Worm (Caenorhabditis elegans) whole organism, L2 larva: ENCODE measurements around the gene sftb-2.

ENCODE experiments used
- C34F6.9 ChIP-seq: fragments of 150-350 bp; optimal IDR thresholded peaks from 2 replicates; lab custom pipeline; 2014; ENCODE audit warnings: missing biosample characterization, missing genetic modification characterization
- F13H6.1 ChIP-seq: sonication (generic microtip); optimal IDR thresholded peaks from 2 replicates; lab custom pipeline; 2016; ENCODE audit warnings: missing genetic modification characterization, missing compliant biosample characterization
- R02D3.7 ChIP-seq: fragments of 150-350 bp; optimal IDR thresholded peaks from 2 replicates; lab custom pipeline; 2014; ENCODE audit warnings: missing biosample characterization, missing genetic modification characterization
- Y55F3AM.14 ChIP-seq: fragments of 200-800 bp; sonication (Bioruptor generic); optimal IDR thresholded peaks from 2 replicates; lab custom pipeline; 2018; ENCODE audit warnings: mild to moderate bottlenecking, missing genetic modification characterization, missing compliant biosample characterization
- ZK546.5 ChIP-seq: sonication (generic microtip); optimal IDR thresholded peaks from 2 replicates; lab custom pipeline; 2017; ENCODE audit warnings: missing biosample characterization, missing genetic modification characterization
- alr-1 ChIP-seq: fragments of 150-350 bp; optimal IDR thresholded peaks from 2 replicates; lab custom pipeline; 2014; ENCODE audit warnings: missing biosample characterization, missing genetic modification characterization
- aly-2 ChIP-seq: fragments of 150-350 bp; optimal IDR thresholded peaks from 2 replicates; lab custom pipeline; 2014; ENCODE audit warnings: missing biosample characterization, missing genetic modification characterization
- ama-1 ChIP-seq: fragments of 150-350 bp; optimal IDR thresholded peaks from 2 replicates; lab custom pipeline; 2018; ENCODE audit warnings: inconsistent platforms
- blmp-1 ChIP-seq: sonication (generic microtip); optimal IDR thresholded peaks from 2 replicates; lab custom pipeline; 2017; ENCODE audit warnings: missing genetic modification characterization, mild to moderate bottlenecking, missing compliant biosample characterization, antibody characterized with exemption, moderate library complexity; ENCODE audit not compliant: insufficient read depth
- ceh-16 ChIP-seq: fragments of 150-350 bp; optimal IDR thresholded peaks from 2 replicates; lab custom pipeline; 2014; ENCODE audit warnings: missing biosample characterization, missing genetic modification characterization
- ceh-82 ChIP-seq: fragments of 150-350 bp; optimal IDR thresholded peaks from 2 replicates; lab custom pipeline; 2014; ENCODE audit warnings: missing biosample characterization, missing genetic modification characterization
- crh-2 ChIP-seq: sonication (generic microtip); optimal IDR thresholded peaks from 2 replicates; lab custom pipeline; 2017; ENCODE audit warnings: missing biosample characterization, missing genetic modification characterization
- dmd-4 ChIP-seq: sonication (generic microtip); optimal IDR thresholded peaks from 2 replicates; lab custom pipeline; 2017; ENCODE audit warnings: missing biosample characterization, missing genetic modification characterization
- egl-27 ChIP-seq: sonication (generic microtip); optimal IDR thresholded peaks from 3 replicates; lab custom pipeline; 2017; ENCODE audit warnings: missing biosample characterization, missing genetic modification reagents, missing genetic modification characterization
- elt-1 ChIP-seq: fragments of 150-350 bp; optimal IDR thresholded peaks from 2 replicates; lab custom pipeline; 2014; ENCODE audit warnings: missing biosample characterization, missing genetic modification characterization
- elt-3 ChIP-seq: sonication (generic microtip); optimal IDR thresholded peaks from 2 replicates; lab custom pipeline; 2017; ENCODE audit warnings: missing biosample characterization, missing genetic modification characterization
- fos-1 ChIP-seq: fragments of 150-350 bp; optimal IDR thresholded peaks from 2 replicates; lab custom pipeline; 2014; ENCODE audit warnings: missing biosample characterization, missing genetic modification characterization
- gmeb-1 ChIP-seq: fragments of 150-350 bp; optimal IDR thresholded peaks from 2 replicates; lab custom pipeline; 2014; ENCODE audit warnings: missing biosample characterization, missing genetic modification characterization
- lin-11 ChIP-seq: fragments of 150-350 bp; sonication (generic microtip); optimal IDR thresholded peaks from 2 replicates; lab custom pipeline; 2014; ENCODE audit warnings: missing biosample characterization, missing genetic modification characterization, inconsistent platforms, mixed read lengths
- lin-13 ChIP-seq: fragments of 150-350 bp; optimal IDR thresholded peaks from 2 replicates; lab custom pipeline; 2014; ENCODE audit warnings: missing biosample characterization, missing genetic modification reagents, missing genetic modification characterization
- lin-39 ChIP-seq: fragments of 150-350 bp; optimal IDR thresholded peaks from 2 replicates; lab custom pipeline; 2014; ENCODE audit warnings: missing biosample characterization, missing genetic modification reagents, missing genetic modification characterization
- lsy-2 ChIP-seq, 2 experiments: fragments of 150-350 bp in 1 of 2; sonication (generic microtip) in 1 of 2; optimal IDR thresholded peaks; 2 replicates each; lab custom pipeline; 2014 to 2017; ENCODE audit warnings: missing biosample characterization in 2 of 2, missing genetic modification characterization in 2 of 2
- mab-5 ChIP-seq: fragments of 150-350 bp; optimal IDR thresholded peaks from 2 replicates; lab custom pipeline; 2014; ENCODE audit warnings: missing biosample characterization, missing genetic modification characterization
- mbf-1 ChIP-seq: sonication (generic microtip); optimal IDR thresholded peaks from 2 replicates; lab custom pipeline; 2017; ENCODE audit warnings: missing biosample characterization, missing genetic modification characterization
- mdl-1 ChIP-seq, 2 experiments: fragments of 150-350 bp in 1 of 2; sonication (generic microtip) in 1 of 2; optimal IDR thresholded peaks; 2 replicates each; lab custom pipeline; 2017; ENCODE audit warnings: missing biosample characterization in 2 of 2, missing genetic modification characterization in 2 of 2
- nhr-10 ChIP-seq: sonication (generic microtip); optimal IDR thresholded peaks from 2 replicates; lab custom pipeline; 2017; ENCODE audit warnings: missing biosample characterization, missing genetic modification characterization
- nhr-11 ChIP-seq: fragments of 150-350 bp; optimal IDR thresholded peaks from 2 replicates; lab custom pipeline; 2014; ENCODE audit warnings: missing biosample characterization, missing genetic modification characterization
- nhr-12 ChIP-seq: fragments of 150-350 bp; optimal IDR thresholded peaks from 2 replicates; lab custom pipeline; 2014; ENCODE audit warnings: missing biosample characterization, missing genetic modification characterization
- nhr-129 ChIP-seq: fragments of 150-350 bp; optimal IDR thresholded peaks from 2 replicates; lab custom pipeline; 2014; ENCODE audit warnings: missing biosample characterization, missing genetic modification characterization
- nhr-21 ChIP-seq: fragments of 150-350 bp; optimal IDR thresholded peaks from 2 replicates; lab custom pipeline; 2014; ENCODE audit warnings: missing biosample characterization, missing genetic modification characterization
- nhr-23 ChIP-seq: fragments of 150-350 bp; optimal IDR thresholded peaks from 2 replicates; lab custom pipeline; 2014; ENCODE audit warnings: missing biosample characterization, missing genetic modification reagents, missing genetic modification characterization
- nhr-237 ChIP-seq: fragments of 150-350 bp; optimal IDR thresholded peaks from 2 replicates; lab custom pipeline; 2014; ENCODE audit warnings: missing biosample characterization, missing genetic modification characterization
- nhr-25 ChIP-seq: fragments of 150-350 bp; sonication (generic microtip); optimal IDR thresholded peaks from 3 replicates; lab custom pipeline; 2014; ENCODE audit warnings: missing biosample characterization, missing genetic modification characterization
- nhr-6 ChIP-seq: fragments of 150-350 bp; optimal IDR thresholded peaks from 2 replicates; lab custom pipeline; 2014; ENCODE audit warnings: missing biosample characterization, missing genetic modification characterization
- nhr-77 ChIP-seq: fragments of 150-350 bp; optimal IDR thresholded peaks from 2 replicates; lab custom pipeline; 2014; ENCODE audit warnings: missing biosample characterization, missing genetic modification characterization
- peb-1 ChIP-seq: fragments of 150-350 bp; optimal IDR thresholded peaks from 2 replicates; lab custom pipeline; 2014; ENCODE audit warnings: missing biosample characterization, missing genetic modification characterization
- sem-4 ChIP-seq: fragments of 150-350 bp; optimal IDR thresholded peaks from 2 replicates; lab custom pipeline; 2014; ENCODE audit warnings: missing biosample characterization, missing genetic modification reagents, missing genetic modification characterization
- skn-1 ChIP-seq: sonication (generic microtip); optimal IDR thresholded peaks from 2 replicates; lab custom pipeline; 2017; ENCODE audit warnings: missing biosample characterization, missing genetic modification characterization
- sma-3 ChIP-seq: sonication (generic microtip); optimal IDR thresholded peaks from 2 replicates; lab custom pipeline; 2016; ENCODE audit warnings: missing genetic modification reagents, missing genetic modification characterization, missing compliant biosample characterization
- sma-9 ChIP-seq, 2 experiments: fragments of 150-350 bp in 1 of 2; sonication (generic microtip) in 1 of 2; optimal IDR thresholded peaks; 2 replicates each; lab custom pipeline; 2014 to 2016; ENCODE audit warnings: missing genetic modification characterization in 2 of 2, mild to moderate bottlenecking in 1 of 2, missing biosample characterization in 1 of 2, missing compliant biosample characterization in 1 of 2, missing genetic modification reagents in 1 of 2, moderate library complexity in 1 of 2
- snpc-4 ChIP-seq: fragments of 150-350 bp; optimal IDR thresholded peaks from 2 replicates; lab custom pipeline; 2014; ENCODE audit warnings: missing biosample characterization, missing genetic modification characterization
- unc-39 ChIP-seq: fragments of 150-350 bp; optimal IDR thresholded peaks from 2 replicates; lab custom pipeline; 2014; ENCODE audit warnings: missing biosample characterization, missing genetic modification characterization
- unc-55 ChIP-seq: fragments of 150-350 bp; sonication (generic microtip); optimal IDR thresholded peaks from 3 replicates; lab custom pipeline; 2014; ENCODE audit warnings: missing biosample characterization, missing genetic modification reagents, missing genetic modification characterization
- unc-62 ChIP-seq: fragments of 150-350 bp; optimal IDR thresholded peaks from 2 replicates; lab custom pipeline; 2014; ENCODE audit warnings: missing biosample characterization, missing genetic modification reagents, missing genetic modification characterization
- zag-1 ChIP-seq: fragments of 150-350 bp; optimal IDR thresholded peaks from 2 replicates; lab custom pipeline; 2014; ENCODE audit warnings: missing biosample characterization, missing genetic modification characterization
- ztf-1 ChIP-seq: fragments of 200-800 bp; sonication (Bioruptor generic); conservative IDR thresholded peaks from 2 replicates; pipeline ENCODE4 v1.3.6; 2022; ENCODE audit warnings: missing genetic modification characterization, missing compliant biosample characterization
- ztf-11 ChIP-seq: sonication (generic microtip); optimal IDR thresholded peaks from 2 replicates; lab custom pipeline; 2017; ENCODE audit warnings: missing biosample characterization, missing genetic modification characterization
- ztf-4 ChIP-seq: fragments of 150-350 bp; optimal IDR thresholded peaks from 2 replicates; lab custom pipeline; 2014; ENCODE audit warnings: missing biosample characterization, missing genetic modification characterization

The sftb-2 gene

ce11 chrV:103043-103702, 24.9 kb upstream of the sftb-2 start:
- no peak for TF ChIP-seq sem-4 (tag; lab: Kevin White, UChicago)
- TF ChIP-seq ceh-16 (tag; lab: Kevin White, UChicago): no peak
- no peak for TF ChIP-seq lin-39 (tag; lab: Kevin White, UChicago)

DNA sequence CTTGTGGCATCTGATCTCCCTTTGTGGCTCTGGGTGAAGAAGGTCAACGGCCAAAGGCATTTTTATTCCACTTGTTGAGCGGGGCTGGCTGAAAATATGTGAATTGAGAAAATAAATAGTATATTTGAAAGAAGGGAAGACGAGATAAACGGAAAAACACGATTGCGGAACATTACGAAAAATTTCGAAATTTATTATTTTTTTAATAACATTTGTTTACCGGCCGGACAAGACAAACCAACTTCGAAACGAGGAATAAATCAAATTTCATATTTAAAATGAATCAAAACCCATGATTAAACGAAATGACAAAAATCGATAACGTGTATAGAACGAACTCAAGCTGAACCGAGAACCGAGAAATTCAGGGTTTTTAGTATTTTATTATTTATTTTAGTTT, 24.1 kb upstream of the sftb-2 start, which contains the start of gene rps-27:
TSS of gene rps-27 (minus strand) at position 101 of the 400 bp plus-strand sequence.
- no peak for TF ChIP-seq ZK546.5 (tag; lab: Kevin White, UChicago)
- TF ChIP-seq sem-4 (tag; lab: Kevin White, UChicago): no peak

DNA sequence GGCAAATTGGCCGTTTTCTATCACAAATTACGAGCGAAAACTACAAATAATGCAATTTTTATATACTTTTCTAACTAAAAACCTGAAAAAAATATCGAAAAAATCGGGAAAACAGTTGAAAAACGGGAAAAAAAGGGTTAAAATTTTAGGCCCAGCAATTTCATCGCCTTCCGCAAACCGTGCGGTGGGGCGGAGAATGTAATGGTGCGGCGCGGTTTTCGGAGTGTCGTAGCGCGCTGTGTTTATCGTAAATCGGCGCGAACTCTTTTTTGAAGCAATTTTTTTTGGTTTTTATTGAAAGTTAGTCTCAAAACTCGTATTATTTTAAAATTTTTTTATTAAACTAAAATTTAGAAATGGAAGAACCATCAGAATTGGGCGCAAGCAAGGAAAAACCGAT, 23.6 kb upstream of the sftb-2 start, which contains the start of gene picd-1:
TSS of gene picd-1 (plus strand) at position 352 of the 400 bp plus-strand sequence.
- TF ChIP-seq ztf-11: no peak
- no peak for TF ChIP-seq ceh-82 (tag; lab: Kevin White, UChicago)
- no peak for TF ChIP-seq egl-27
- peak; percentile 67 for TF ChIP-seq nhr-25
- peak; percentile 83 for TF ChIP-seq lin-13
- peak in 1 of 2 experiments; percentile 84 for TF ChIP-seq lsy-2 (tag; optimal IDR thresholded peaks at IDR 0.05; lab: Kevin White, UChicago)
- TF ChIP-seq elt-1 (tag; lab: Kevin White, UChicago): no peak
- no peak for TF ChIP-seq dmd-4 (tag; lab: Kevin White, UChicago)
- TF ChIP-seq nhr-6 (tag; lab: Kevin White, UChicago): no peak
- TF ChIP-seq ama-1: peak; percentile 0
- no peak for TF ChIP-seq aly-2
- TF ChIP-seq sma-3 (GFP tag; lab: Kevin White, UChicago): peak; percentile 78
- no peak for TF ChIP-seq nhr-23
- TF ChIP-seq ceh-16 (tag; lab: Kevin White, UChicago): no peak
- TF ChIP-seq skn-1 (tag; lab: Kevin White, UChicago): no peak
- TF ChIP-seq mab-5: no peak
- no peak for TF ChIP-seq nhr-10
- no peak for TF ChIP-seq mbf-1 (tag; lab: Kevin White, UChicago)
- no peak for TF ChIP-seq zag-1 (tag; lab: Kevin White, UChicago)
- TF ChIP-seq crh-2 (tag; lab: Kevin White, UChicago): peak; percentile 74
- TF ChIP-seq R02D3.7: peak; percentile 66
- TF ChIP-seq lin-11 (tag; lab: Kevin White, UChicago): peak; percentile 90
- no peak for TF ChIP-seq nhr-11 (tag; lab: Kevin White, UChicago)
- TF ChIP-seq fos-1 (tag; lab: Kevin White, UChicago): peak; percentile 51
- TF ChIP-seq C34F6.9: peak; percentile 67
- peak; percentile 57 for TF ChIP-seq snpc-4
- TF ChIP-seq sem-4 (tag; lab: Kevin White, UChicago): peak; percentile 42
- no peak for TF ChIP-seq mdl-1 (tag; optimal IDR thresholded peaks at IDR 0.05; lab: Kevin White, UChicago)
- TF ChIP-seq gmeb-1 (tag; lab: Kevin White, UChicago): peak; percentile 79
- no peak for TF ChIP-seq unc-39 (tag; lab: Kevin White, UChicago)
- peak; percentile 70 for TF ChIP-seq nhr-129
- TF ChIP-seq lin-39 (tag; lab: Kevin White, UChicago): no peak
- TF ChIP-seq nhr-77 (tag; lab: Kevin White, UChicago): no peak
- no peak for TF ChIP-seq peb-1 (tag; lab: Kevin White, UChicago)
- no peak for TF ChIP-seq F13H6.1 (tag; lab: Kevin White, UChicago)
- no peak for TF ChIP-seq Y55F3AM.14
- peak; percentile 61 for TF ChIP-seq nhr-21 (tag; lab: Kevin White, UChicago)
- no peak for TF ChIP-seq alr-1 (tag; lab: Kevin White, UChicago)
- no peak for TF ChIP-seq nhr-237
- TF ChIP-seq ztf-4 (tag; lab: Kevin White, UChicago): peak; percentile 33
- TF ChIP-seq unc-62: no peak
- TF ChIP-seq nhr-12: no peak
- no peak for TF ChIP-seq blmp-1 (tag; lab: Kevin White, UChicago)
- TF ChIP-seq ztf-1 (GFP tag; lab: Robert Waterston, UW): no peak
- TF ChIP-seq elt-3 (tag; lab: Kevin White, UChicago): no peak
- TF ChIP-seq unc-55 (GFP tag; lab: Kevin White, UChicago): peak; percentile 92
- no peak for TF ChIP-seq ZK546.5 (tag; lab: Kevin White, UChicago)
- no peak for TF ChIP-seq sma-9 (GFP tag; optimal IDR thresholded peaks at IDR 0.05; lab: Kevin White, UChicago)
- no peak for TF ChIP-seq sma-9 (tag; optimal IDR thresholded peaks at IDR 0.05; lab: Kevin White, UChicago)
